Fruit fly (Drosophila melanogaster) whole organism, prepupa: ENCODE results near the gene CG32075.

Experiments used
- CG10631 ChIP-seq: fragments of 200-800 bp; sonication (Bioruptor generic); optimal IDR thresholded peaks from 2 replicates; lab custom pipeline; 2016; ENCODE audit warnings: missing biosample characterization, missing genetic modification characterization
- CG4318 ChIP-seq: fragments of 200-800 bp; sonication (Bioruptor generic); optimal IDR thresholded peaks from 3 replicates; lab custom pipeline; 2017; ENCODE audit warnings: missing biosample characterization, mild to moderate bottlenecking, missing genetic modification characterization
- Ets96B ChIP-seq: fragments of 200-800 bp; optimal IDR thresholded peaks from 2 replicates; lab custom pipeline; 2019; ENCODE audit warnings: missing biosample characterization, mild to moderate bottlenecking, missing genetic modification characterization, moderate library complexity
- dsx ChIP-seq: fragments of 200-800 bp; optimal IDR thresholded peaks from 3 replicates; lab custom pipeline; 2019; ENCODE audit warnings: missing biosample characterization, mild to moderate bottlenecking, missing genetic modification characterization, moderate library complexity; ENCODE audit not compliant: poor library complexity, severe bottlenecking
- fd85E ChIP-seq: fragments of 200-800 bp; sonication (Bioruptor generic); optimal IDR thresholded peaks from 3 replicates; lab custom pipeline; 2016; ENCODE audit warnings: missing biosample characterization, missing genetic modification characterization
- lz ChIP-seq: fragments of 200-800 bp; sonication (Bioruptor generic); optimal IDR thresholded peaks from 3 replicates; lab custom pipeline; 2016; ENCODE audit warnings: missing biosample characterization, missing genetic modification characterization

dm6 chr3L:11041193-11041592, 23.5 kb downstream of the CG32075 start:
- no peak for TF ChIP-seq Ets96B (tag; lab: Kevin White, UChicago)
- TF ChIP-seq dsx (GFP tag; lab: Kevin White, UChicago), result no peak
- TF ChIP-seq lz (GFP tag; lab: Kevin White, UChicago), result no peak
- TF ChIP-seq CG10631 (GFP tag; lab: Kevin White, UChicago), result no peak
- TF ChIP-seq fd85E (GFP tag; lab: Kevin White, UChicago), result no peak
- TF ChIP-seq CG4318 (GFP tag; lab: Kevin White, UChicago), result no peak
